Fruit fly (Drosophila melanogaster) whole organism, embryonic: ENCODE measurements around the gene IFT54.

Source experiments
- CG10979 ChIP-seq: fragments of 200-800 bp; sonication (Bioruptor generic); optimal IDR thresholded peaks from 2 replicates; lab custom pipeline; 2018; ENCODE audit warnings: missing biosample characterization, mild to moderate bottlenecking, missing genetic modification characterization, moderate library complexity
- CG11695 ChIP-seq: fragments of 200-800 bp; sonication (Bioruptor generic); IDR thresholded peaks from 3 replicates; pipeline ENCODE4 v1.3.6; 2022; ENCODE audit warnings: missing biosample characterization, missing genetic modification characterization
- CG11696 ChIP-seq: fragments of 200-800 bp; sonication (Bioruptor generic); IDR thresholded peaks from 2 replicates; pipeline ENCODE4 v1.3.6; 2022; ENCODE audit warnings: missing biosample characterization, missing genetic modification characterization
- CG12299 ChIP-seq: fragments of 200-800 bp; sonication (Bioruptor generic); optimal IDR thresholded peaks from 2 replicates; lab custom pipeline; 2018; ENCODE audit warnings: missing biosample characterization, mild to moderate bottlenecking, missing genetic modification characterization
- CG13424 ChIP-seq: fragments of 200-800 bp; sonication (Bioruptor generic); optimal IDR thresholded peaks from 2 replicates; lab custom pipeline; 2019; ENCODE audit warnings: missing biosample characterization, mild to moderate bottlenecking, missing genetic modification characterization, moderate library complexity
- CG13894 ChIP-seq: fragments of 200-800 bp; sonication (Bioruptor generic); optimal IDR thresholded peaks from 3 replicates; lab custom pipeline; 2018; ENCODE audit warnings: missing biosample characterization, mild to moderate bottlenecking, missing genetic modification characterization, moderate library complexity
- CG14441 ChIP-seq: fragments of 200-800 bp; sonication (Bioruptor generic); IDR thresholded peaks from 2 replicates; pipeline ENCODE4 v1.3.6; 2022; ENCODE audit warnings: missing biosample characterization, missing genetic modification characterization
- CG16815 ChIP-seq: fragments of 200-800 bp; sonication (Bioruptor generic); optimal IDR thresholded peaks from 3 replicates; lab custom pipeline; 2017; ENCODE audit warnings: missing biosample characterization, mild to moderate bottlenecking, missing genetic modification characterization
- CG18599 ChIP-seq: fragments of 200-800 bp; sonication (Bioruptor generic); optimal IDR thresholded peaks from 3 replicates; lab custom pipeline; 2017; ENCODE audit warnings: missing biosample characterization, missing genetic modification characterization, mild to moderate bottlenecking, moderate library complexity, missing genetic modification reagents
- CG30020 ChIP-seq: fragments of 200-800 bp; optimal IDR thresholded peaks from 2 replicates; lab custom pipeline; 2019; ENCODE audit warnings: missing biosample characterization, mild to moderate bottlenecking, missing genetic modification characterization, moderate library complexity
- CG3163 ChIP-seq: fragments of 200-800 bp; sonication (Bioruptor generic); optimal IDR thresholded peaks from 3 replicates; lab custom pipeline; 2016; ENCODE audit warnings: missing biosample characterization, missing genetic modification characterization
- CG3281 ChIP-seq: fragments of 200-800 bp; sonication (Bioruptor generic); optimal IDR thresholded peaks from 3 replicates; lab custom pipeline; 2017; ENCODE audit warnings: missing biosample characterization, mild to moderate bottlenecking, missing genetic modification characterization
- CG33557 ChIP-seq: fragments of 200-800 bp; sonication (Bioruptor generic); optimal IDR thresholded peaks from 2 replicates; lab custom pipeline; 2019; ENCODE audit warnings: missing biosample characterization, mild to moderate bottlenecking, missing genetic modification characterization, moderate library complexity
- CG34422 ChIP-seq: fragments of 200-800 bp; sonication (Bioruptor generic); IDR thresholded peaks from 3 replicates; pipeline ENCODE4 v1.3.6; 2022; ENCODE audit warnings: missing biosample characterization, missing genetic modification characterization
- CG6689 ChIP-seq: fragments of 200-800 bp; sonication (Bioruptor generic); IDR thresholded peaks from 2 replicates; pipeline ENCODE4 v1.3.6; 2022; ENCODE audit warnings: missing biosample characterization, missing genetic modification characterization
- CG7556 ChIP-seq: fragments of 200-800 bp; sonication (Bioruptor generic); optimal IDR thresholded peaks from 2 replicates; lab custom pipeline; 2017; ENCODE audit warnings: missing biosample characterization, mild to moderate bottlenecking, missing genetic modification characterization
- CG8290 ChIP-seq, 3 experiments: fragments of 200-800 bp; sonication (Bioruptor generic); optimal IDR thresholded peaks; 2 replicates each; lab custom pipeline; 2016 to 2019; ENCODE audit warnings: missing biosample characterization in 3 of 3, missing genetic modification characterization in 3 of 3, mild to moderate bottlenecking in 2 of 3, moderate library complexity in 1 of 3
- CG8924 ChIP-seq: fragments of 200-800 bp; optimal IDR thresholded peaks from 3 replicates; lab custom pipeline; 2019; ENCODE audit warnings: missing biosample characterization, mild to moderate bottlenecking, missing genetic modification characterization, moderate library complexity
- Doc3 ChIP-seq: fragments of 200-800 bp; sonication (Bioruptor generic); IDR thresholded peaks from 3 replicates; pipeline ENCODE4 v1.3.6; 2022; ENCODE audit warnings: missing biosample characterization, missing genetic modification characterization; ENCODE audit not compliant: partially characterized antibody
- Dp ChIP-seq: fragments of 200-800 bp; sonication (Bioruptor generic); optimal IDR thresholded peaks from 2 replicates; lab custom pipeline; 2018; ENCODE audit warnings: missing biosample characterization, mild to moderate bottlenecking, missing genetic modification characterization, moderate library complexity
- Fer1 ChIP-seq: fragments of 200-800 bp; sonication (Bioruptor generic); optimal IDR thresholded peaks from 2 replicates; lab custom pipeline; 2017; ENCODE audit warnings: missing biosample characterization, mild to moderate bottlenecking, missing genetic modification characterization
- MTF-1 ChIP-seq: fragments of 200-800 bp; sonication (Bioruptor generic); optimal IDR thresholded peaks from 2 replicates; lab custom pipeline; 2018; ENCODE audit warnings: missing biosample characterization, mild to moderate bottlenecking, missing genetic modification characterization, borderline replicate concordance
- Med ChIP-seq: fragments of 200-800 bp; sonication (Bioruptor generic); peaks from one replicate; lab custom pipeline; 2016; ENCODE audit warnings: missing biosample characterization, missing genetic modification characterization, mild to moderate bottlenecking, inconsistent platforms, moderate library complexity
- Nf-YB ChIP-seq: fragments of 200-800 bp; sonication (Bioruptor generic); optimal IDR thresholded peaks from 3 replicates; lab custom pipeline; 2019; ENCODE audit warnings: missing biosample characterization, mild to moderate bottlenecking, missing genetic modification characterization, moderate library complexity
- Oli ChIP-seq: fragments of 200-800 bp; sonication (Bioruptor generic); optimal IDR thresholded peaks from 2 replicates; lab custom pipeline; 2018; ENCODE audit warnings: missing biosample characterization, mild to moderate bottlenecking, missing genetic modification characterization, moderate library complexity
- al ChIP-seq: fragments of 200-800 bp; sonication (Bioruptor generic); IDR thresholded peaks from 2 replicates; pipeline ENCODE4 v1.3.6; 2022; ENCODE audit warnings: missing biosample characterization, missing genetic modification characterization
- bbx ChIP-seq: fragments of 200-800 bp; sonication (Bioruptor generic); IDR thresholded peaks from 2 replicates; pipeline ENCODE4 v1.3.6; 2022; ENCODE audit warnings: missing biosample characterization, missing genetic modification characterization; ENCODE audit not compliant: partially characterized antibody
- bcd ChIP-seq: fragments of 200-800 bp; sonication (Bioruptor generic); optimal IDR thresholded peaks from 2 replicates; lab custom pipeline; 2017; ENCODE audit warnings: missing biosample characterization, mild to moderate bottlenecking, missing genetic modification characterization
- cg ChIP-seq: fragments of 200-800 bp; sonication (Bioruptor generic); optimal IDR thresholded peaks from 3 replicates; lab custom pipeline; 2019; ENCODE audit warnings: missing biosample characterization, mild to moderate bottlenecking, missing genetic modification characterization, moderate library complexity
- ci ChIP-seq: fragments of 200-800 bp; sonication (Bioruptor generic); IDR thresholded peaks from 3 replicates; pipeline ENCODE4 v1.3.6; 2022; ENCODE audit warnings: missing biosample characterization, missing genetic modification characterization
- cwo ChIP-seq: fragments of 200-800 bp; sonication (Bioruptor generic); optimal IDR thresholded peaks from 3 replicates; lab custom pipeline; 2017; ENCODE audit warnings: missing biosample characterization, missing genetic modification characterization, mild to moderate bottlenecking, moderate library complexity, missing genetic modification reagents
- disco-r ChIP-seq: fragments of 200-800 bp; sonication (Bioruptor generic); optimal IDR thresholded peaks from 2 replicates; lab custom pipeline; 2016; ENCODE audit warnings: missing biosample characterization, missing genetic modification characterization
- dmrt99B ChIP-seq: fragments of 200-800 bp; sonication (Bioruptor generic); optimal IDR thresholded peaks from 2 replicates; lab custom pipeline; 2018; ENCODE audit warnings: missing biosample characterization, mild to moderate bottlenecking, missing genetic modification characterization, moderate library complexity
- dysf ChIP-seq: fragments of 200-800 bp; sonication (Bioruptor generic); IDR thresholded peaks from 3 replicates; pipeline ENCODE4 v1.3.6; 2022; ENCODE audit warnings: missing biosample characterization, missing genetic modification characterization
- gsb-n ChIP-seq: fragments of 200-800 bp; sonication (Bioruptor generic); optimal IDR thresholded peaks from 3 replicates; lab custom pipeline; 2018; ENCODE audit warnings: missing biosample characterization, mild to moderate bottlenecking, missing genetic modification characterization
- hkb ChIP-seq, 2 experiments: fragments of 200-800 bp in 1 of 2; fragments of >200 bp in 1 of 2; sonication (Bioruptor generic) in 1 of 2; IDR thresholded peaks in 1 of 2; optimal IDR thresholded peaks in 1 of 2; 2 replicates each; pipeline versions ENCODE4 v1.3.6 to Lab custom; 2017 to 2022; ENCODE audit warnings: missing biosample characterization in 1 of 2, missing genetic modification characterization in 1 of 2
- hth ChIP-seq: fragments of >200 bp; optimal IDR thresholded peaks from 2 replicates; lab custom pipeline; 2017; ENCODE audit warnings: inconsistent platforms
- lab ChIP-seq: fragments of 200-800 bp; sonication (Bioruptor generic); optimal IDR thresholded peaks from 3 replicates; lab custom pipeline; 2017; ENCODE audit warnings: missing biosample characterization, missing genetic modification characterization, mild to moderate bottlenecking, moderate library complexity, missing genetic modification reagents
- lmd ChIP-seq: fragments of 200-800 bp; sonication (Bioruptor generic); IDR thresholded peaks from 2 replicates; pipeline ENCODE4 v1.3.6; 2022; ENCODE audit warnings: missing biosample characterization, missing genetic modification characterization
- maf-S ChIP-seq: fragments of 200-800 bp; sonication (Bioruptor generic); optimal IDR thresholded peaks from 2 replicates; lab custom pipeline; 2016; ENCODE audit warnings: missing biosample characterization, missing genetic modification characterization
- row ChIP-seq: fragments of 200-800 bp; sonication (Bioruptor generic); IDR thresholded peaks from 3 replicates; pipeline ENCODE4 v1.3.6; 2022; ENCODE audit warnings: missing biosample characterization, missing genetic modification characterization
- sisA ChIP-seq: fragments of 200-800 bp; sonication (Bioruptor generic); IDR thresholded peaks from 2 replicates; pipeline ENCODE4 v1.3.6; 2022; ENCODE audit warnings: missing biosample characterization, missing genetic modification characterization
- sqz ChIP-seq: fragments of 200-800 bp; sonication (Bioruptor generic); optimal IDR thresholded peaks from 3 replicates; lab custom pipeline; 2018; ENCODE audit warnings: missing biosample characterization, mild to moderate bottlenecking, missing genetic modification characterization
- sug ChIP-seq: fragments of 200-800 bp; optimal IDR thresholded peaks from 2 replicates; lab custom pipeline; 2019; ENCODE audit warnings: missing biosample characterization, mild to moderate bottlenecking, missing genetic modification characterization, moderate library complexity
- trem ChIP-seq: fragments of 200-800 bp; optimal IDR thresholded peaks from 3 replicates; lab custom pipeline; 2019; ENCODE audit warnings: missing biosample characterization, mild to moderate bottlenecking, missing genetic modification characterization, moderate library complexity
- unpg ChIP-seq: fragments of 200-800 bp; sonication (Bioruptor generic); optimal IDR thresholded peaks from 3 replicates; lab custom pipeline; 2018; ENCODE audit warnings: missing biosample characterization, mild to moderate bottlenecking, missing genetic modification characterization, moderate library complexity
- vvl ChIP-seq: fragments of 200-800 bp; sonication (Bioruptor generic); IDR thresholded peaks from 2 replicates; pipeline ENCODE4 v1.3.6; 2022; ENCODE audit warnings: missing biosample characterization, missing genetic modification characterization
- z ChIP-seq: fragments of 200-800 bp; sonication (Bioruptor generic); IDR thresholded peaks from 3 replicates; pipeline ENCODE4 v1.3.6; 2022; ENCODE audit warnings: missing biosample characterization, missing genetic modification characterization

The IFT54 gene

dm6 chr3R:14279311-14279998 lies 22.8 kb upstream of the IFT54 start (continued):
- TF ChIP-seq CG13894 (tag; lab: Kevin White, UChicago) (no peak), Med (GFP tag; lab: Kevin White, UChicago) (peak; percentile 72), CG12299 (tag; lab: Kevin White, UChicago) (peak; percentile 19), z (GFP tag; lab: Robert Waterston, UW) (peak; percentile 55; the same call in 2 of the 3 replicates), gsb-n (tag; lab: Kevin White, UChicago) (peak; percentile 22), CG14441 (no peak), cwo (GFP tag; lab: Kevin White, UChicago) (peak; percentile 38), trem (tag; lab: Kevin White, UChicago) (peak; percentile 24), unpg (GFP tag; lab: Kevin White, UChicago) (peak; percentile 2), ci (GFP tag; lab: Robert Waterston, UW) (peak; percentile 33; the same call in 1 of the 3 replicates), maf-S (GFP tag; lab: Kevin White, UChicago) (no peak), sqz (no peak), CG8290 (GFP tag; optimal IDR thresholded peaks at IDR 0.05; lab: Kevin White, UChicago) (peak; percentile 34), CG8290 (tag; optimal IDR thresholded peaks at IDR 0.05; lab: Kevin White, UChicago) (no peak), bcd (GFP tag; lab: Kevin White, UChicago) (peak; percentile 0), CG6689 (0 out of 2 replicates have a peak, but pooled peaks have one; percentile 19), CG3163 (GFP tag; lab: Kevin White, UChicago) (no peak), Oli (tag; lab: Kevin White, UChicago) (peak; percentile 22), disco-r (GFP tag; lab: Kevin White, UChicago) (no peak), lab (GFP tag; lab: Kevin White, UChicago) (peak; percentile 60), CG16815 (GFP tag; lab: Kevin White, UChicago) (no peak), CG11695 (GFP tag; lab: Robert Waterston, UW) (0 out of 3 replicates have a peak, but pooled peaks have one; percentile 33), Dp (GFP tag; lab: Kevin White, UChicago) (no peak), CG33557 (GFP tag; lab: Kevin White, UChicago) (no peak), CG13424 (tag; lab: Kevin White, UChicago) (peak; percentile 35), hkb (optimal IDR thresholded peaks at IDR 0.05; lab: Kevin White, UChicago) (no peak), hkb (GFP tag; IDR thresholded peaks at IDR 0.05; lab: Robert Waterston, UW) (peak; percentile 48), sisA (GFP tag; lab: Robert Waterston, UW) (peak; percentile 10; the same call in 1 of the 2 replicates), MTF-1 (GFP tag; lab: Kevin White, UChicago) (no peak), vvl (GFP tag; lab: Robert Waterston, UW) (peak; percentile 46; the same call in 1 of the 2 replicates), al (GFP tag; lab: Robert Waterston, UW) (no peak), dysf (peak; percentile 41; the same call in 1 of the 3 replicates), CG7556 (peak; percentile 20), CG30020 (tag; lab: Kevin White, UChicago) (no peak), CG34422 (GFP tag; lab: Robert Waterston, UW) (no peak), lmd (0 out of 2 replicates have a peak, but pooled peaks have one; percentile 19), Nf-YB (GFP tag; lab: Kevin White, UChicago) (no peak), CG18599 (peak; percentile 71), CG8924 (tag; lab: Kevin White, UChicago) (peak; percentile 27), row (GFP tag; lab: Robert Waterston, UW) (peak; percentile 65), CG10979 (tag; lab: Kevin White, UChicago) (peak; percentile 52), bbx (no peak), Fer1 (GFP tag; lab: Kevin White, UChicago) (peak; percentile 42), Doc3 (GFP tag; lab: Robert Waterston, UW) (no peak), CG3281 (peak; percentile 50), sug (tag; lab: Kevin White, UChicago) (peak; percentile 5), cg (GFP tag; lab: Kevin White, UChicago) (peak; percentile 57), hth (lab: Kevin White, UChicago) (no peak), dmrt99B (peak; percentile 57), CG11696 (GFP tag; lab: Robert Waterston, UW) (no peak)
